Worm (Caenorhabditis elegans) whole organism, L2 larva: ENCODE measurements around the gene R07E3.7.

Experiments
- C34F6.9 ChIP-seq: fragments of 150-350 bp; optimal IDR thresholded peaks from 2 replicates; lab custom pipeline; 2014; ENCODE audit warnings: missing biosample characterization, missing genetic modification characterization
- F13H6.1 ChIP-seq: sonication (generic microtip); optimal IDR thresholded peaks from 2 replicates; lab custom pipeline; 2016; ENCODE audit warnings: missing genetic modification characterization, missing compliant biosample characterization
- R02D3.7 ChIP-seq: fragments of 150-350 bp; optimal IDR thresholded peaks from 2 replicates; lab custom pipeline; 2014; ENCODE audit warnings: missing biosample characterization, missing genetic modification characterization
- Y55F3AM.14 ChIP-seq: fragments of 200-800 bp; sonication (Bioruptor generic); optimal IDR thresholded peaks from 2 replicates; lab custom pipeline; 2018; ENCODE audit warnings: mild to moderate bottlenecking, missing genetic modification characterization, missing compliant biosample characterization
- ZK546.5 ChIP-seq: sonication (generic microtip); optimal IDR thresholded peaks from 2 replicates; lab custom pipeline; 2017; ENCODE audit warnings: missing biosample characterization, missing genetic modification characterization
- alr-1 ChIP-seq: fragments of 150-350 bp; optimal IDR thresholded peaks from 2 replicates; lab custom pipeline; 2014; ENCODE audit warnings: missing biosample characterization, missing genetic modification characterization
- aly-2 ChIP-seq: fragments of 150-350 bp; optimal IDR thresholded peaks from 2 replicates; lab custom pipeline; 2014; ENCODE audit warnings: missing biosample characterization, missing genetic modification characterization
- ama-1 ChIP-seq: fragments of 150-350 bp; optimal IDR thresholded peaks from 2 replicates; lab custom pipeline; 2018; ENCODE audit warnings: inconsistent platforms
- blmp-1 ChIP-seq: sonication (generic microtip); optimal IDR thresholded peaks from 2 replicates; lab custom pipeline; 2017; ENCODE audit warnings: missing genetic modification characterization, mild to moderate bottlenecking, missing compliant biosample characterization, antibody characterized with exemption, moderate library complexity; ENCODE audit not compliant: insufficient read depth
- ceh-16 ChIP-seq: fragments of 150-350 bp; optimal IDR thresholded peaks from 2 replicates; lab custom pipeline; 2014; ENCODE audit warnings: missing biosample characterization, missing genetic modification characterization
- ceh-82 ChIP-seq: fragments of 150-350 bp; optimal IDR thresholded peaks from 2 replicates; lab custom pipeline; 2014; ENCODE audit warnings: missing biosample characterization, missing genetic modification characterization
- crh-2 ChIP-seq: sonication (generic microtip); optimal IDR thresholded peaks from 2 replicates; lab custom pipeline; 2017; ENCODE audit warnings: missing biosample characterization, missing genetic modification characterization
- dmd-4 ChIP-seq: sonication (generic microtip); optimal IDR thresholded peaks from 2 replicates; lab custom pipeline; 2017; ENCODE audit warnings: missing biosample characterization, missing genetic modification characterization
- egl-27 ChIP-seq: sonication (generic microtip); optimal IDR thresholded peaks from 3 replicates; lab custom pipeline; 2017; ENCODE audit warnings: missing biosample characterization, missing genetic modification reagents, missing genetic modification characterization
- elt-1 ChIP-seq: fragments of 150-350 bp; optimal IDR thresholded peaks from 2 replicates; lab custom pipeline; 2014; ENCODE audit warnings: missing biosample characterization, missing genetic modification characterization
- elt-3 ChIP-seq: sonication (generic microtip); optimal IDR thresholded peaks from 2 replicates; lab custom pipeline; 2017; ENCODE audit warnings: missing biosample characterization, missing genetic modification characterization
- fos-1 ChIP-seq: fragments of 150-350 bp; optimal IDR thresholded peaks from 2 replicates; lab custom pipeline; 2014; ENCODE audit warnings: missing biosample characterization, missing genetic modification characterization
- gmeb-1 ChIP-seq: fragments of 150-350 bp; optimal IDR thresholded peaks from 2 replicates; lab custom pipeline; 2014; ENCODE audit warnings: missing biosample characterization, missing genetic modification characterization
- lin-11 ChIP-seq: fragments of 150-350 bp; sonication (generic microtip); optimal IDR thresholded peaks from 2 replicates; lab custom pipeline; 2014; ENCODE audit warnings: missing biosample characterization, missing genetic modification characterization, inconsistent platforms, mixed read lengths
- lin-13 ChIP-seq: fragments of 150-350 bp; optimal IDR thresholded peaks from 2 replicates; lab custom pipeline; 2014; ENCODE audit warnings: missing biosample characterization, missing genetic modification reagents, missing genetic modification characterization
- lin-39 ChIP-seq: fragments of 150-350 bp; optimal IDR thresholded peaks from 2 replicates; lab custom pipeline; 2014; ENCODE audit warnings: missing biosample characterization, missing genetic modification reagents, missing genetic modification characterization
- lsy-2 ChIP-seq, 2 experiments: fragments of 150-350 bp in 1 of 2; sonication (generic microtip) in 1 of 2; optimal IDR thresholded peaks; 2 replicates each; lab custom pipeline; 2014 to 2017; ENCODE audit warnings: missing biosample characterization in 2 of 2, missing genetic modification characterization in 2 of 2
- mab-5 ChIP-seq: fragments of 150-350 bp; optimal IDR thresholded peaks from 2 replicates; lab custom pipeline; 2014; ENCODE audit warnings: missing biosample characterization, missing genetic modification characterization
- mbf-1 ChIP-seq: sonication (generic microtip); optimal IDR thresholded peaks from 2 replicates; lab custom pipeline; 2017; ENCODE audit warnings: missing biosample characterization, missing genetic modification characterization
- mdl-1 ChIP-seq, 2 experiments: fragments of 150-350 bp in 1 of 2; sonication (generic microtip) in 1 of 2; optimal IDR thresholded peaks; 2 replicates each; lab custom pipeline; 2017; ENCODE audit warnings: missing biosample characterization in 2 of 2, missing genetic modification characterization in 2 of 2
- nhr-10 ChIP-seq: sonication (generic microtip); optimal IDR thresholded peaks from 2 replicates; lab custom pipeline; 2017; ENCODE audit warnings: missing biosample characterization, missing genetic modification characterization
- nhr-11 ChIP-seq: fragments of 150-350 bp; optimal IDR thresholded peaks from 2 replicates; lab custom pipeline; 2014; ENCODE audit warnings: missing biosample characterization, missing genetic modification characterization
- nhr-12 ChIP-seq: fragments of 150-350 bp; optimal IDR thresholded peaks from 2 replicates; lab custom pipeline; 2014; ENCODE audit warnings: missing biosample characterization, missing genetic modification characterization
- nhr-129 ChIP-seq: fragments of 150-350 bp; optimal IDR thresholded peaks from 2 replicates; lab custom pipeline; 2014; ENCODE audit warnings: missing biosample characterization, missing genetic modification characterization
- nhr-21 ChIP-seq: fragments of 150-350 bp; optimal IDR thresholded peaks from 2 replicates; lab custom pipeline; 2014; ENCODE audit warnings: missing biosample characterization, missing genetic modification characterization
- nhr-23 ChIP-seq: fragments of 150-350 bp; optimal IDR thresholded peaks from 2 replicates; lab custom pipeline; 2014; ENCODE audit warnings: missing biosample characterization, missing genetic modification reagents, missing genetic modification characterization
- nhr-237 ChIP-seq: fragments of 150-350 bp; optimal IDR thresholded peaks from 2 replicates; lab custom pipeline; 2014; ENCODE audit warnings: missing biosample characterization, missing genetic modification characterization
- nhr-25 ChIP-seq: fragments of 150-350 bp; sonication (generic microtip); optimal IDR thresholded peaks from 3 replicates; lab custom pipeline; 2014; ENCODE audit warnings: missing biosample characterization, missing genetic modification characterization
- nhr-6 ChIP-seq: fragments of 150-350 bp; optimal IDR thresholded peaks from 2 replicates; lab custom pipeline; 2014; ENCODE audit warnings: missing biosample characterization, missing genetic modification characterization
- nhr-77 ChIP-seq: fragments of 150-350 bp; optimal IDR thresholded peaks from 2 replicates; lab custom pipeline; 2014; ENCODE audit warnings: missing biosample characterization, missing genetic modification characterization
- peb-1 ChIP-seq: fragments of 150-350 bp; optimal IDR thresholded peaks from 2 replicates; lab custom pipeline; 2014; ENCODE audit warnings: missing biosample characterization, missing genetic modification characterization
- sem-4 ChIP-seq: fragments of 150-350 bp; optimal IDR thresholded peaks from 2 replicates; lab custom pipeline; 2014; ENCODE audit warnings: missing biosample characterization, missing genetic modification reagents, missing genetic modification characterization
- skn-1 ChIP-seq: sonication (generic microtip); optimal IDR thresholded peaks from 2 replicates; lab custom pipeline; 2017; ENCODE audit warnings: missing biosample characterization, missing genetic modification characterization
- sma-3 ChIP-seq: sonication (generic microtip); optimal IDR thresholded peaks from 2 replicates; lab custom pipeline; 2016; ENCODE audit warnings: missing genetic modification reagents, missing genetic modification characterization, missing compliant biosample characterization
- sma-9 ChIP-seq, 2 experiments: fragments of 150-350 bp in 1 of 2; sonication (generic microtip) in 1 of 2; optimal IDR thresholded peaks; 2 replicates each; lab custom pipeline; 2014 to 2016; ENCODE audit warnings: missing genetic modification characterization in 2 of 2, mild to moderate bottlenecking in 1 of 2, missing biosample characterization in 1 of 2, missing compliant biosample characterization in 1 of 2, missing genetic modification reagents in 1 of 2, moderate library complexity in 1 of 2
- snpc-4 ChIP-seq: fragments of 150-350 bp; optimal IDR thresholded peaks from 2 replicates; lab custom pipeline; 2014; ENCODE audit warnings: missing biosample characterization, missing genetic modification characterization
- unc-39 ChIP-seq: fragments of 150-350 bp; optimal IDR thresholded peaks from 2 replicates; lab custom pipeline; 2014; ENCODE audit warnings: missing biosample characterization, missing genetic modification characterization
- unc-55 ChIP-seq: fragments of 150-350 bp; sonication (generic microtip); optimal IDR thresholded peaks from 3 replicates; lab custom pipeline; 2014; ENCODE audit warnings: missing biosample characterization, missing genetic modification reagents, missing genetic modification characterization
- unc-62 ChIP-seq: fragments of 150-350 bp; optimal IDR thresholded peaks from 2 replicates; lab custom pipeline; 2014; ENCODE audit warnings: missing biosample characterization, missing genetic modification reagents, missing genetic modification characterization
- zag-1 ChIP-seq: fragments of 150-350 bp; optimal IDR thresholded peaks from 2 replicates; lab custom pipeline; 2014; ENCODE audit warnings: missing biosample characterization, missing genetic modification characterization
- ztf-1 ChIP-seq: fragments of 200-800 bp; sonication (Bioruptor generic); conservative IDR thresholded peaks from 2 replicates; pipeline ENCODE4 v1.3.6; 2022; ENCODE audit warnings: missing genetic modification characterization, missing compliant biosample characterization
- ztf-11 ChIP-seq: sonication (generic microtip); optimal IDR thresholded peaks from 2 replicates; lab custom pipeline; 2017; ENCODE audit warnings: missing biosample characterization, missing genetic modification characterization
- ztf-4 ChIP-seq: fragments of 150-350 bp; optimal IDR thresholded peaks from 2 replicates; lab custom pipeline; 2014; ENCODE audit warnings: missing biosample characterization, missing genetic modification characterization

R07E3.7 gene

ce11 chrX:10304178-10304577, 51.4 kb downstream of the R07E3.7 start, which contains the start of gene fipr-21:
fipr-21 (plus strand) TSS chrX:10304529.
- TF ChIP-seq ceh-82, result no peak
- no peak for TF ChIP-seq mdl-1 (tag; optimal IDR thresholded peaks at IDR 0.05; lab: Kevin White, UChicago)
- TF ChIP-seq ztf-4, result no peak
- no peak for TF ChIP-seq nhr-23 (tag; lab: Kevin White, UChicago)
- peak; percentile 56 for TF ChIP-seq sma-3 (GFP tag; lab: Kevin White, UChicago)
- TF ChIP-seq F13H6.1 (tag; lab: Kevin White, UChicago), result no peak
- no peak for TF ChIP-seq ztf-11 (tag; lab: Kevin White, UChicago)
- TF ChIP-seq alr-1, result no peak
- peak; percentile 60 for TF ChIP-seq egl-27
- no peak for TF ChIP-seq elt-3 (tag; lab: Kevin White, UChicago)
- TF ChIP-seq nhr-12 (tag; lab: Kevin White, UChicago), result no peak
- TF ChIP-seq nhr-237 (tag; lab: Kevin White, UChicago), result no peak
- TF ChIP-seq C34F6.9, result no peak
- no peak for TF ChIP-seq Y55F3AM.14 (GFP tag; lab: Kevin White, UChicago)
- no peak for TF ChIP-seq skn-1 (tag; lab: Kevin White, UChicago)
- no peak for TF ChIP-seq mbf-1 (tag; lab: Kevin White, UChicago)
- TF ChIP-seq nhr-21 (tag; lab: Kevin White, UChicago), result peak; percentile 38
- TF ChIP-seq nhr-25, result peak; percentile 83
- no peak for TF ChIP-seq aly-2 (tag; lab: Kevin White, UChicago)
- no peak for TF ChIP-seq mab-5 (tag; lab: Kevin White, UChicago)
- TF ChIP-seq peb-1 (tag; lab: Kevin White, UChicago), result no peak
- TF ChIP-seq gmeb-1 (tag; lab: Kevin White, UChicago), result no peak
- no peak for TF ChIP-seq sem-4 (tag; lab: Kevin White, UChicago)
- TF ChIP-seq blmp-1 (tag; lab: Kevin White, UChicago), result peak; percentile 78
- no peak for TF ChIP-seq dmd-4 (tag; lab: Kevin White, UChicago)
- TF ChIP-seq elt-1, result peak; percentile 57
- TF ChIP-seq ztf-1 (GFP tag; lab: Robert Waterston, UW), result no peak
- no peak for TF ChIP-seq lsy-2 (tag; optimal IDR thresholded peaks at IDR 0.05; lab: Kevin White, UChicago)
- no peak for TF ChIP-seq lin-13 (GFP tag; lab: Kevin White, UChicago)
- TF ChIP-seq nhr-11 (tag; lab: Kevin White, UChicago), result no peak
- no peak for TF ChIP-seq unc-55
- TF ChIP-seq fos-1 (tag; lab: Kevin White, UChicago), result peak; percentile 57
- TF ChIP-seq nhr-6 (tag; lab: Kevin White, UChicago), result no peak
- TF ChIP-seq lin-39 (tag; lab: Kevin White, UChicago), result no peak
- peak; percentile 6 for TF ChIP-seq ama-1 (lab: Kevin White, UChicago)
- no peak for TF ChIP-seq lin-11
- no peak for TF ChIP-seq nhr-77 (tag; lab: Kevin White, UChicago)
- TF ChIP-seq crh-2 (tag; lab: Kevin White, UChicago), result no peak
- no peak for TF ChIP-seq R02D3.7 (tag; lab: Kevin White, UChicago)
- TF ChIP-seq sma-9 (GFP tag; optimal IDR thresholded peaks at IDR 0.05; lab: Kevin White, UChicago), result peak; percentile 60
- no peak for TF ChIP-seq sma-9 (tag; optimal IDR thresholded peaks at IDR 0.05; lab: Kevin White, UChicago)
- TF ChIP-seq ceh-16 (tag; lab: Kevin White, UChicago), result peak; percentile 78
- TF ChIP-seq ZK546.5 (tag; lab: Kevin White, UChicago), result no peak
- TF ChIP-seq nhr-129 (tag; lab: Kevin White, UChicago), result peak; percentile 51
- TF ChIP-seq snpc-4 (tag; lab: Kevin White, UChicago), result no peak
- no peak for TF ChIP-seq unc-62 (GFP tag; lab: Kevin White, UChicago)
- TF ChIP-seq nhr-10 (tag; lab: Kevin White, UChicago), result no peak
- TF ChIP-seq unc-39 (tag; lab: Kevin White, UChicago), result no peak
- TF ChIP-seq zag-1 (tag; lab: Kevin White, UChicago), result no peak
- TF ChIP-seq, all 48 proteins: peak for 11
